Worm (Caenorhabditis elegans): Measurements from ENCODE around the gene spig-5.

ce11 chrV:14273019-14273418 lies 35.2 kb upstream of the spig-5 start, which contains the start of gene F40G12.6:
- TF ChIP-seq cog-1 (tag; optimal IDR thresholded peaks at IDR 0.05) = no peak
- no peak for TF ChIP-seq flt-1 (GFP tag; IDR thresholded peaks at IDR 0.05)
- no peak for TF ChIP-seq tab-1 (GFP tag; IDR thresholded peaks at IDR 0.05)
- no peak for TF ChIP-seq ztf-23 (GFP tag; IDR thresholded peaks at IDR 0.05)

All from whole organism, midembryonic.